Worm (Caenorhabditis elegans) whole organism, L3 larva: Measurements from ENCODE around the gene tmem-138.

ENCODE experiments used
- R02D3.7 ChIP-seq: fragments of 150-350 bp; optimal IDR thresholded peaks from 2 replicates; lab custom pipeline; 2014; ENCODE audit warnings: missing biosample characterization, missing genetic modification characterization
- ceh-82 ChIP-seq: fragments of 150-350 bp; optimal IDR thresholded peaks from 2 replicates; lab custom pipeline; 2014; ENCODE audit warnings: missing biosample characterization, missing genetic modification characterization
- fkh-10 ChIP-seq: sonication (generic microtip); optimal IDR thresholded peaks from 2 replicates; lab custom pipeline; 2017; ENCODE audit warnings: missing biosample characterization, missing genetic modification reagents, missing genetic modification characterization
- nhr-11 ChIP-seq: fragments of 150-350 bp; optimal IDR thresholded peaks from 2 replicates; lab custom pipeline; 2014; ENCODE audit warnings: missing biosample characterization, missing genetic modification characterization
- skn-1 ChIP-seq: fragments of 150-350 bp; optimal IDR thresholded peaks from 2 replicates; lab custom pipeline; 2014; ENCODE audit warnings: missing biosample characterization, missing genetic modification characterization
- snpc-4 ChIP-seq: fragments of 150-350 bp; optimal IDR thresholded peaks from 2 replicates; lab custom pipeline; 2014; ENCODE audit warnings: missing biosample characterization, missing genetic modification characterization
- unc-62 ChIP-seq: fragments of 150-350 bp; sonication (generic microtip); optimal IDR thresholded peaks from 4 replicates; lab custom pipeline; 2014; ENCODE audit warnings: missing biosample characterization, missing genetic modification reagents, missing genetic modification characterization
- ztf-11 ChIP-seq: fragments of 150-350 bp; optimal IDR thresholded peaks from 2 replicates; lab custom pipeline; 2014; ENCODE audit warnings: missing biosample characterization, missing genetic modification characterization
- ztf-4 ChIP-seq: fragments of 150-350 bp; optimal IDR thresholded peaks from 2 replicates; lab custom pipeline; 2014; ENCODE audit warnings: missing biosample characterization, missing genetic modification characterization

DNA sequence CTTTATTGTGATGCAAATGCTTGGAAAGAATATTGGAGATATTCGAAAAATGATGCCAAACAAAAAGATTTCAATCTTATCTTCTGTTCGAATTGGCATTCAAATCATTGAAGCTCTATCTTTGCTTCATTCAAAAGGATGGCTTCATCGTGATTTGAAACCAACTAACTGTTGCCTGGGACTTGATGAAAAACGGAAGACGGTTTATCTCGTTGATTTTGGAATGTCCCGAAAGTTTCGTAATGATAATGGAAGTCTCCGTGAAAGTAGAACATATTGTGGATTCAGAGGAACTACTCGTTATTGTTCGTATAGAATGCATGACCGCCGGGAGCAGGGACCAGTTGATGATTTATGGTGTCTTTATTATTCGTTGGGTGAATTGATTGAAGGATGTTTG lies 17.0 kb downstream of the tmem-138 start:
- TF ChIP-seq unc-62 (GFP tag; lab: Kevin White, UChicago) (no peak), fkh-10 (no peak), skn-1 (tag; lab: Kevin White, UChicago) (no peak), ztf-4 (tag; lab: Kevin White, UChicago) (no peak), ztf-11 (tag; lab: Kevin White, UChicago) (no peak), ceh-82 (tag; lab: Kevin White, UChicago) (no peak), snpc-4 (tag; lab: Kevin White, UChicago) (no peak), R02D3.7 (tag; lab: Kevin White, UChicago) (no peak), nhr-11 (tag; lab: Kevin White, UChicago) (no peak)
